Worm (Caenorhabditis elegans) whole organism, late embryonic: ENCODE results near the gene unc-25.

Experiments used
- F13H6.1 ChIP-seq: sonication (generic microtip); optimal IDR thresholded peaks from 2 replicates; lab custom pipeline; 2016; ENCODE audit warnings: missing genetic modification characterization, missing compliant biosample characterization
- K02D7.2 ChIP-seq: sonication (generic microtip); optimal IDR thresholded peaks from 2 replicates; lab custom pipeline; 2017; ENCODE audit warnings: mild to moderate bottlenecking, missing genetic modification characterization, missing compliant biosample characterization
- K09A11.1 ChIP-seq: sonication (generic microtip); optimal IDR thresholded peaks from 2 replicates; lab custom pipeline; 2017; ENCODE audit warnings: antibody characterized with exemption, mild to moderate bottlenecking, missing genetic modification characterization, missing compliant biosample characterization; ENCODE audit not compliant: insufficient read depth
- T23F11.4 ChIP-seq: fragments of 200-800 bp; sonication (Bioruptor generic); optimal IDR thresholded peaks from 2 replicates; lab custom pipeline; 2018; ENCODE audit warnings: mild to moderate bottlenecking, missing genetic modification characterization, missing compliant biosample characterization
- ama-1 ChIP-seq: fragments of 150-350 bp; optimal IDR thresholded peaks from 2 replicates; lab custom pipeline; 2014
- ceh-22 ChIP-seq: sonication (generic microtip); optimal IDR thresholded peaks from 2 replicates; lab custom pipeline; 2017; ENCODE audit warnings: missing biosample characterization, missing genetic modification characterization
- ceh-30 ChIP-seq: fragments of 150-350 bp; optimal IDR thresholded peaks from 2 replicates; lab custom pipeline; 2014; ENCODE audit warnings: missing biosample characterization, missing genetic modification characterization
- ceh-34 ChIP-seq: sonication (generic microtip); optimal IDR thresholded peaks from 2 replicates; lab custom pipeline; 2016; ENCODE audit warnings: mild to moderate bottlenecking, missing genetic modification characterization, missing compliant biosample characterization
- che-1 ChIP-seq: sonication (generic microtip); optimal IDR thresholded peaks from 2 replicates; lab custom pipeline; 2016; ENCODE audit warnings: mild to moderate bottlenecking, missing genetic modification characterization, missing compliant biosample characterization
- dmd-4 ChIP-seq: sonication (generic microtip); optimal IDR thresholded peaks from 2 replicates; lab custom pipeline; 2016; ENCODE audit warnings: borderline replicate concordance, missing genetic modification characterization, missing compliant biosample characterization
- elt-4 ChIP-seq: sonication (generic microtip); optimal IDR thresholded peaks from 2 replicates; lab custom pipeline; 2016; ENCODE audit warnings: missing genetic modification characterization, missing compliant biosample characterization
- eyg-1 ChIP-seq: sonication (generic microtip); optimal IDR thresholded peaks from 2 replicates; lab custom pipeline; 2016; ENCODE audit warnings: missing genotype, missing genetic modification characterization, missing compliant biosample characterization
- fax-1 ChIP-seq: sonication (generic microtip); optimal IDR thresholded peaks from 2 replicates; lab custom pipeline; 2016; ENCODE audit warnings: missing genotype, missing genetic modification characterization, missing compliant biosample characterization
- fkh-10 ChIP-seq: fragments of 150-350 bp; optimal IDR thresholded peaks from 2 replicates; lab custom pipeline; 2014; ENCODE audit warnings: missing biosample characterization, missing genetic modification reagents, missing genetic modification characterization
- gmeb-2 ChIP-seq: sonication (generic microtip); optimal IDR thresholded peaks from 2 replicates; lab custom pipeline; 2016; ENCODE audit warnings: missing genetic modification characterization, inconsistent platforms, missing compliant biosample characterization
- hlh-13 ChIP-seq: fragments of 200-800 bp; sonication (Bioruptor generic); optimal IDR thresholded peaks from 2 replicates; lab custom pipeline; 2018; ENCODE audit warnings: mild to moderate bottlenecking, missing genetic modification characterization, missing compliant biosample characterization
- hlh-8 ChIP-seq: sonication (generic microtip); optimal IDR thresholded peaks from 2 replicates; lab custom pipeline; 2016; ENCODE audit warnings: missing genotype, missing genetic modification characterization, missing compliant biosample characterization
- lim-6 ChIP-seq: sonication (generic microtip); optimal IDR thresholded peaks from 2 replicates; lab custom pipeline; 2016; ENCODE audit warnings: missing genetic modification characterization, missing compliant biosample characterization
- lin-11 ChIP-seq: fragments of 200-800 bp; sonication (Bioruptor generic); optimal IDR thresholded peaks from 2 replicates; lab custom pipeline; 2018; ENCODE audit warnings: mild to moderate bottlenecking, missing genetic modification characterization, missing compliant biosample characterization
- madf-2 ChIP-seq: sonication (generic microtip); optimal IDR thresholded peaks from 2 replicates; lab custom pipeline; 2017; ENCODE audit warnings: missing genetic modification characterization, missing compliant biosample characterization
- nhr-11 ChIP-seq: fragments of 150-350 bp; optimal IDR thresholded peaks from 2 replicates; lab custom pipeline; 2014; ENCODE audit warnings: missing biosample characterization, missing genetic modification characterization
- npax-4 ChIP-seq: sonication (generic microtip); optimal IDR thresholded peaks from 2 replicates; lab custom pipeline; 2016; ENCODE audit warnings: missing genetic modification characterization, missing compliant biosample characterization
- pag-3 ChIP-seq: sonication (generic microtip); optimal IDR thresholded peaks from 2 replicates; lab custom pipeline; 2016; ENCODE audit warnings: missing compliant biosample characterization, missing genetic modification characterization, borderline replicate concordance
- pax-1 ChIP-seq: fragments of 150-350 bp; optimal IDR thresholded peaks from 2 replicates; lab custom pipeline; 2014; ENCODE audit warnings: missing biosample characterization, missing genetic modification characterization
- pha-2 ChIP-seq: sonication (generic microtip); optimal IDR thresholded peaks from 2 replicates; lab custom pipeline; 2017; ENCODE audit warnings: mild to moderate bottlenecking, missing genetic modification characterization, missing compliant biosample characterization
- pqm-1 ChIP-seq: sonication (generic microtip); optimal IDR thresholded peaks from 2 replicates; lab custom pipeline; 2016; ENCODE audit warnings: missing genetic modification characterization, missing compliant biosample characterization
- sdc-2 ChIP-seq: sonication (generic microtip); optimal IDR thresholded peaks from 2 replicates; lab custom pipeline; 2016; ENCODE audit warnings: missing genotype, missing genetic modification characterization, missing compliant biosample characterization
- sox-2 ChIP-seq: fragments of 200-800 bp; sonication (Bioruptor generic); IDR thresholded peaks from 2 replicates; pipeline ENCODE4 v1.3.6; 2022; ENCODE audit warnings: missing genetic modification reagents, missing genetic modification characterization, missing compliant biosample characterization
- tbx-2 ChIP-seq: sonication (generic microtip); optimal IDR thresholded peaks from 2 replicates; lab custom pipeline; 2016; ENCODE audit warnings: missing genetic modification characterization, missing compliant biosample characterization
- tbx-7 ChIP-seq: sonication (generic microtip); optimal IDR thresholded peaks from 2 replicates; lab custom pipeline; 2016; ENCODE audit warnings: missing genotype, missing genetic modification characterization, missing compliant biosample characterization
- ttx-3 ChIP-seq: sonication (generic microtip); optimal IDR thresholded peaks from 2 replicates; lab custom pipeline; 2016; ENCODE audit warnings: missing genetic modification reagents, missing genetic modification characterization, missing compliant biosample characterization
- zip-5 ChIP-seq: sonication (generic microtip); optimal IDR thresholded peaks from 2 replicates; lab custom pipeline; 2016; ENCODE audit warnings: missing genetic modification characterization, missing compliant biosample characterization
- ztf-16 ChIP-seq: sonication (generic microtip); optimal IDR thresholded peaks from 2 replicates; lab custom pipeline; 2017; ENCODE audit warnings: missing genetic modification characterization, missing compliant biosample characterization

unc-25 gene

ce11 chrIII:12990997-12991396 lies 48.5 kb downstream of the unc-25 start, which contains the start of gene ZK1010.12:
ZK1010.12 (plus strand) TSS chrIII:12991297.
- no peak for TF ChIP-seq eyg-1 (tag; lab: Kevin White, UChicago)
- TF ChIP-seq ceh-30 (tag; lab: Kevin White, UChicago): no peak
- TF ChIP-seq lin-11: no peak

DNA sequence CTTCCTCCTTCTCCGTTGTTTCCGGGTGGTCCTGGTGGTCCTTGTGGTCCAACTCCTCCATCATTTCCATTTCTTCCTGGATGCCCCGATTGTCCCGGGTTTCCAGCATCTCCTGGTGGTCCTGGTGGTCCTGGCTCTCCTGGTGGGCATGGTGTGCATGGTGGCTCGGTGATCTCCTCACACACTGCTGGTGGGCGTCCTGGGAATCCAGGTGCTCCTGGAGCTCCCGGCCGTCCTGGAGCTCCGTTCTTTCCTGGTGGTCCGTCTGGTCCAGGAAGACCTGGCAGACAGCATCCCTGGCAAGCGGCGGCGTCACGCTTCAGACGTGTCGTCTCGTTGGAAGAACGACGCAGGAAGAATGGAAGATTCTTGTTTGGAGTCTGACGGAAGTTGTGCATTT lies 50.6 kb downstream of the unc-25 start:
- TF ChIP-seq sdc-2 (tag; lab: Kevin White, UChicago) (peak; percentile 29), pax-1 (tag; lab: Kevin White, UChicago) (no peak), sox-2 (GFP tag; lab: Robert Waterston, UW) (no peak), gmeb-2 (tag; lab: Kevin White, UChicago) (no peak), elt-4 (peak; percentile 88), K09A11.1 (tag; lab: Kevin White, UChicago) (no peak)
- TF ChIP-seq, all 69 proteins: peak for 2

- TF ChIP-seq ceh-34 (tag; lab: Kevin White, UChicago): no peak
- no peak for TF ChIP-seq che-1 (tag; lab: Kevin White, UChicago)
- no peak for TF ChIP-seq hlh-8 (tag; lab: Kevin White, UChicago)
- TF ChIP-seq sdc-2 (tag; lab: Kevin White, UChicago): no peak
- no peak for TF ChIP-seq ceh-30 (tag; lab: Kevin White, UChicago)
- TF ChIP-seq pax-1 (tag; lab: Kevin White, UChicago): no peak
- no peak for TF ChIP-seq madf-2 (tag; lab: Kevin White, UChicago)
- TF ChIP-seq tbx-2: no peak
- TF ChIP-seq tbx-7 (tag; lab: Kevin White, UChicago): no peak
- TF ChIP-seq ztf-16 (tag; lab: Kevin White, UChicago): no peak
- TF ChIP-seq ceh-22 (tag; lab: Kevin White, UChicago): no peak
- no peak for TF ChIP-seq F13H6.1 (tag; lab: Kevin White, UChicago)
Observed at ce11 chrIII:12993607-12994006, 51.2 kb downstream of the unc-25 start, which contains the start of gene col-97. col-97 (minus strand) TSS chrIII:12993707.

DNA sequence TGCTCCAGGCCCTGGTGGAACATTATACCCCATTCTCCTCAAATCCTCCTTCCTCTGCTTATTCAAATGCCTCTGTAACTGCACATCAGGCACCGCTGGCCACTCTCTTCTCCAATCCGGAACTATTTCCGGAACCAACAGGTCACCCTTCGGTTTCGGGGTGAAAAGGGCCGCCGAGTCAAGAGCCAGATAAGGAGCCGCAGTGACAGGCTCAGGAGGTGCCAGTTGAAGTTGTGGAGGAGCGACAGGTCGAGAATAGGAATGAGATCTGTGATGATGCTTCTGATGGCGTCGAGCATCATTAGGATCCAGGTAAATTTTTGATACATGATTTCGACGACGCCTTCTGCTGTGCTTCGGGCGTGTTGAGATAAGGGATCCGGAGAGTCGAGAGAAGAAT lies 55.8 kb downstream of the unc-25 start:
- TF ChIP-seq lin-11 (no peak), npax-4 (tag; lab: Kevin White, UChicago) (no peak), nhr-11 (no peak), hlh-13 (GFP tag; lab: Kevin White, UChicago) (no peak), fax-1 (tag; lab: Kevin White, UChicago) (no peak), pag-3 (no peak), pha-2 (no peak), K02D7.2 (tag; lab: Kevin White, UChicago) (no peak), pqm-1 (tag; lab: Kevin White, UChicago) (no peak), lim-6 (no peak), ttx-3 (tag; lab: Kevin White, UChicago) (no peak), ama-1 (lab: Kevin White, UChicago) (no peak), pax-1 (tag; lab: Kevin White, UChicago) (no peak), zip-5 (tag; lab: Kevin White, UChicago) (no peak), fkh-10 (GFP tag; lab: Kevin White, UChicago) (no peak), T23F11.4 (GFP tag; lab: Kevin White, UChicago) (no peak), dmd-4 (tag; lab: Kevin White, UChicago) (no peak)
